Worm (Caenorhabditis elegans) whole organism, L2 larva: ENCODE data around the gene nlp-55.

ENCODE experiments used
- C34F6.9 ChIP-seq: fragments of 150-350 bp; optimal IDR thresholded peaks from 2 replicates; lab custom pipeline; 2014; ENCODE audit warnings: missing biosample characterization, missing genetic modification characterization
- F13H6.1 ChIP-seq: sonication (generic microtip); optimal IDR thresholded peaks from 2 replicates; lab custom pipeline; 2016; ENCODE audit warnings: missing genetic modification characterization, missing compliant biosample characterization
- Y55F3AM.14 ChIP-seq: fragments of 200-800 bp; sonication (Bioruptor generic); optimal IDR thresholded peaks from 2 replicates; lab custom pipeline; 2018; ENCODE audit warnings: mild to moderate bottlenecking, missing genetic modification characterization, missing compliant biosample characterization
- ZK546.5 ChIP-seq: sonication (generic microtip); optimal IDR thresholded peaks from 2 replicates; lab custom pipeline; 2017; ENCODE audit warnings: missing biosample characterization, missing genetic modification characterization
- alr-1 ChIP-seq: fragments of 150-350 bp; optimal IDR thresholded peaks from 2 replicates; lab custom pipeline; 2014; ENCODE audit warnings: missing biosample characterization, missing genetic modification characterization
- aly-2 ChIP-seq: fragments of 150-350 bp; optimal IDR thresholded peaks from 2 replicates; lab custom pipeline; 2014; ENCODE audit warnings: missing biosample characterization, missing genetic modification characterization
- blmp-1 ChIP-seq: sonication (generic microtip); optimal IDR thresholded peaks from 2 replicates; lab custom pipeline; 2017; ENCODE audit warnings: missing genetic modification characterization, mild to moderate bottlenecking, missing compliant biosample characterization, antibody characterized with exemption, moderate library complexity; ENCODE audit not compliant: insufficient read depth
- ceh-82 ChIP-seq: fragments of 150-350 bp; optimal IDR thresholded peaks from 2 replicates; lab custom pipeline; 2014; ENCODE audit warnings: missing biosample characterization, missing genetic modification characterization
- crh-2 ChIP-seq: sonication (generic microtip); optimal IDR thresholded peaks from 2 replicates; lab custom pipeline; 2017; ENCODE audit warnings: missing biosample characterization, missing genetic modification characterization
- dmd-4 ChIP-seq: sonication (generic microtip); optimal IDR thresholded peaks from 2 replicates; lab custom pipeline; 2017; ENCODE audit warnings: missing biosample characterization, missing genetic modification characterization
- egl-27 ChIP-seq: sonication (generic microtip); optimal IDR thresholded peaks from 3 replicates; lab custom pipeline; 2017; ENCODE audit warnings: missing biosample characterization, missing genetic modification reagents, missing genetic modification characterization
- elt-1 ChIP-seq: fragments of 150-350 bp; optimal IDR thresholded peaks from 2 replicates; lab custom pipeline; 2014; ENCODE audit warnings: missing biosample characterization, missing genetic modification characterization
- gmeb-1 ChIP-seq: fragments of 150-350 bp; optimal IDR thresholded peaks from 2 replicates; lab custom pipeline; 2014; ENCODE audit warnings: missing biosample characterization, missing genetic modification characterization
- lsy-2 ChIP-seq, 2 experiments: fragments of 150-350 bp in 1 of 2; sonication (generic microtip) in 1 of 2; optimal IDR thresholded peaks; 2 replicates each; lab custom pipeline; 2014 to 2017; ENCODE audit warnings: missing biosample characterization in 2 of 2, missing genetic modification characterization in 2 of 2
- mab-5 ChIP-seq: fragments of 150-350 bp; optimal IDR thresholded peaks from 2 replicates; lab custom pipeline; 2014; ENCODE audit warnings: missing biosample characterization, missing genetic modification characterization
- mdl-1 ChIP-seq, 2 experiments: fragments of 150-350 bp in 1 of 2; sonication (generic microtip) in 1 of 2; optimal IDR thresholded peaks; 2 replicates each; lab custom pipeline; 2017; ENCODE audit warnings: missing biosample characterization in 2 of 2, missing genetic modification characterization in 2 of 2
- nhr-11 ChIP-seq: fragments of 150-350 bp; optimal IDR thresholded peaks from 2 replicates; lab custom pipeline; 2014; ENCODE audit warnings: missing biosample characterization, missing genetic modification characterization
- nhr-23 ChIP-seq: fragments of 150-350 bp; optimal IDR thresholded peaks from 2 replicates; lab custom pipeline; 2014; ENCODE audit warnings: missing biosample characterization, missing genetic modification reagents, missing genetic modification characterization
- nhr-237 ChIP-seq: fragments of 150-350 bp; optimal IDR thresholded peaks from 2 replicates; lab custom pipeline; 2014; ENCODE audit warnings: missing biosample characterization, missing genetic modification characterization
- nhr-6 ChIP-seq: fragments of 150-350 bp; optimal IDR thresholded peaks from 2 replicates; lab custom pipeline; 2014; ENCODE audit warnings: missing biosample characterization, missing genetic modification characterization
- nhr-77 ChIP-seq: fragments of 150-350 bp; optimal IDR thresholded peaks from 2 replicates; lab custom pipeline; 2014; ENCODE audit warnings: missing biosample characterization, missing genetic modification characterization
- peb-1 ChIP-seq: fragments of 150-350 bp; optimal IDR thresholded peaks from 2 replicates; lab custom pipeline; 2014; ENCODE audit warnings: missing biosample characterization, missing genetic modification characterization
- sem-4 ChIP-seq: fragments of 150-350 bp; optimal IDR thresholded peaks from 2 replicates; lab custom pipeline; 2014; ENCODE audit warnings: missing biosample characterization, missing genetic modification reagents, missing genetic modification characterization
- skn-1 ChIP-seq: sonication (generic microtip); optimal IDR thresholded peaks from 2 replicates; lab custom pipeline; 2017; ENCODE audit warnings: missing biosample characterization, missing genetic modification characterization
- sma-3 ChIP-seq: sonication (generic microtip); optimal IDR thresholded peaks from 2 replicates; lab custom pipeline; 2016; ENCODE audit warnings: missing genetic modification reagents, missing genetic modification characterization, missing compliant biosample characterization
- sma-9 ChIP-seq, 2 experiments: fragments of 150-350 bp in 1 of 2; sonication (generic microtip) in 1 of 2; optimal IDR thresholded peaks; 2 replicates each; lab custom pipeline; 2014 to 2016; ENCODE audit warnings: missing genetic modification characterization in 2 of 2, mild to moderate bottlenecking in 1 of 2, missing biosample characterization in 1 of 2, missing compliant biosample characterization in 1 of 2, missing genetic modification reagents in 1 of 2, moderate library complexity in 1 of 2
- unc-39 ChIP-seq: fragments of 150-350 bp; optimal IDR thresholded peaks from 2 replicates; lab custom pipeline; 2014; ENCODE audit warnings: missing biosample characterization, missing genetic modification characterization
- unc-55 ChIP-seq: fragments of 150-350 bp; sonication (generic microtip); optimal IDR thresholded peaks from 3 replicates; lab custom pipeline; 2014; ENCODE audit warnings: missing biosample characterization, missing genetic modification reagents, missing genetic modification characterization
- unc-62 ChIP-seq: fragments of 150-350 bp; optimal IDR thresholded peaks from 2 replicates; lab custom pipeline; 2014; ENCODE audit warnings: missing biosample characterization, missing genetic modification reagents, missing genetic modification characterization
- ztf-1 ChIP-seq: fragments of 200-800 bp; sonication (Bioruptor generic); conservative IDR thresholded peaks from 2 replicates; pipeline ENCODE4 v1.3.6; 2022; ENCODE audit warnings: missing genetic modification characterization, missing compliant biosample characterization
- ztf-11 ChIP-seq: sonication (generic microtip); optimal IDR thresholded peaks from 2 replicates; lab custom pipeline; 2017; ENCODE audit warnings: missing biosample characterization, missing genetic modification characterization
- ztf-4 ChIP-seq: fragments of 150-350 bp; optimal IDR thresholded peaks from 2 replicates; lab custom pipeline; 2014; ENCODE audit warnings: missing biosample characterization, missing genetic modification characterization

The nlp-55 gene

ce11 chrII:8316701-8317100 lies 21.5 kb upstream of the nlp-55 start:
- TF ChIP-seq ztf-4 (tag; lab: Kevin White, UChicago): no peak
- no peak for TF ChIP-seq nhr-6 (tag; lab: Kevin White, UChicago)
- TF ChIP-seq unc-55 (GFP tag; lab: Kevin White, UChicago): peak; percentile 60
- peak; percentile 39 for TF ChIP-seq mab-5 (tag; lab: Kevin White, UChicago)
- no peak for TF ChIP-seq nhr-77 (tag; lab: Kevin White, UChicago)
- no peak for TF ChIP-seq ztf-11 (tag; lab: Kevin White, UChicago)

- TF ChIP-seq elt-1 (tag; lab: Kevin White, UChicago) (no peak), ceh-82 (tag; lab: Kevin White, UChicago) (no peak), nhr-11 (no peak), mdl-1 (tag; optimal IDR thresholded peaks at IDR 0.05; lab: Kevin White, UChicago) (no peak), dmd-4 (tag; lab: Kevin White, UChicago) (no peak), gmeb-1 (tag; lab: Kevin White, UChicago) (no peak), Y55F3AM.14 (GFP tag; lab: Kevin White, UChicago) (no peak), nhr-23 (tag; lab: Kevin White, UChicago) (no peak), unc-55 (GFP tag; lab: Kevin White, UChicago) (no peak), sma-3 (GFP tag; lab: Kevin White, UChicago) (no peak), F13H6.1 (tag; lab: Kevin White, UChicago) (no peak), ZK546.5 (no peak), ztf-4 (tag; lab: Kevin White, UChicago) (no peak), ztf-1 (GFP tag; lab: Robert Waterston, UW) (no peak)
Measured at ce11 chrII:8314768-8315167, 19.6 kb upstream of the nlp-55 start.

ce11 chrII:8312012-8312411 lies 16.8 kb upstream of the nlp-55 start:
- no peak for TF ChIP-seq nhr-237
- no peak for TF ChIP-seq peb-1 (tag; lab: Kevin White, UChicago)
- no peak for TF ChIP-seq skn-1 (tag; lab: Kevin White, UChicago)
- no peak for TF ChIP-seq blmp-1
- no peak for TF ChIP-seq mdl-1 (tag; optimal IDR thresholded peaks at IDR 0.05; lab: Kevin White, UChicago)
- TF ChIP-seq unc-62 (GFP tag; lab: Kevin White, UChicago): no peak
- TF ChIP-seq unc-39: no peak

ce11 chrII:8311484-8311883 lies 16.3 kb upstream of the nlp-55 start:
- TF ChIP-seq sma-3 (GFP tag; lab: Kevin White, UChicago) (no peak), crh-2 (tag; lab: Kevin White, UChicago) (no peak), unc-55 (GFP tag; lab: Kevin White, UChicago) (peak; percentile 55), C34F6.9 (tag; lab: Kevin White, UChicago) (no peak), lsy-2 (tag; optimal IDR thresholded peaks at IDR 0.05; lab: Kevin White, UChicago) (no peak), mab-5 (tag; lab: Kevin White, UChicago) (peak; percentile 29), F13H6.1 (tag; lab: Kevin White, UChicago) (no peak)

- no peak for TF ChIP-seq sma-9 (GFP tag; optimal IDR thresholded peaks at IDR 0.05; lab: Kevin White, UChicago)
- TF ChIP-seq sma-9 (tag; optimal IDR thresholded peaks at IDR 0.05; lab: Kevin White, UChicago): no peak
- TF ChIP-seq alr-1 (tag; lab: Kevin White, UChicago): no peak
- no peak for TF ChIP-seq blmp-1
- TF ChIP-seq gmeb-1 (tag; lab: Kevin White, UChicago): no peak
- TF ChIP-seq nhr-23 (tag; lab: Kevin White, UChicago): no peak
- TF ChIP-seq aly-2 (tag; lab: Kevin White, UChicago): no peak
- TF ChIP-seq sem-4: no peak
- no peak for TF ChIP-seq C34F6.9 (tag; lab: Kevin White, UChicago)
- TF ChIP-seq ceh-82 (tag; lab: Kevin White, UChicago): no peak
- no peak for TF ChIP-seq egl-27 (tag; lab: Kevin White, UChicago)
- no peak for TF ChIP-seq F13H6.1 (tag; lab: Kevin White, UChicago)
- TF ChIP-seq dmd-4 (tag; lab: Kevin White, UChicago): no peak
- no peak for TF ChIP-seq mdl-1 (tag; optimal IDR thresholded peaks at IDR 0.05; lab: Kevin White, UChicago)
Measured at ce11 chrII:8308314-8308713, 13.1 kb upstream of the nlp-55 start.
